Worm (Caenorhabditis elegans): ENCODE data around the gene sre-28.

Gene sre-28

DNA sequence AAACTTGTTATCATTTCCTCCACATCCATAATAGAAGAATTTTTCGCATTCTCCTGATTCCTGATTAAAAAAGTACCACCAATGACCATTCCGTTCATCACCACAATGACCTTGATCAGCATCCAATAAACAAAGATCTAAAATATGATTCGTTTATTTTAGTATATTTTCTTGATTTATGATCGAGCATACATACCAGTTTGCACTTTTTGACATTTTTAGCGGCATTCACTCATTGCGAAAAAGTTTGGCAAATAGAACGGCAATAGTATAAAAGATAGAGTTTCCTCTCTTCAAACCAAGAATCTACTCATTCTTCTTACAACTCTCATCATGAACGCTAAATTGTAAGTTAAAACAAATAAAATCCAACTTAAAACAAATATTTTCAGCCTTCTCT is 30.3 kb upstream of the sre-28 start, which contains the start of gene fipr-10:
Gene fipr-10 (plus strand): TSS at position 301 of the 400 bp plus-strand sequence.
- TF ChIP-seq gei-8 (GFP tag; optimal IDR thresholded peaks at IDR 0.05), result no peak
- TF ChIP-seq dmd-8 (GFP tag; IDR thresholded peaks at IDR 0.05), result no peak
- TF ChIP-seq skn-1 (tag; optimal IDR thresholded peaks at IDR 0.05), result no peak
- no peak for TF ChIP-seq dmd-6 (GFP tag; IDR thresholded peaks at IDR 0.05)
- TF ChIP-seq fkh-10 (GFP tag; optimal IDR thresholded peaks at IDR 0.05), result no peak
- no peak for TF ChIP-seq T26A8.4 (GFP tag; IDR thresholded peaks at IDR 0.05)
- TF ChIP-seq ces-1 (GFP tag; optimal IDR thresholded peaks at IDR 0.05), result no peak
- TF ChIP-seq nhr-48 (tag; optimal IDR thresholded peaks at IDR 0.05), result no peak
- no peak for TF ChIP-seq mdt-29 (GFP tag; IDR thresholded peaks at IDR 0.05)
- no peak for TF ChIP-seq zip-11 (GFP tag; IDR thresholded peaks at IDR 0.05)
- no peak for TF ChIP-seq tra-1 (GFP tag; IDR thresholded peaks at IDR 0.05)
- TF ChIP-seq mxl-2 (GFP tag; conservative IDR thresholded peaks at IDR 0.05), result no peak
- no peak for TF ChIP-seq ztf-7 (tag; optimal IDR thresholded peaks at IDR 0.05)
- TF ChIP-seq ceh-32 (tag; optimal IDR thresholded peaks at IDR 0.05; ENCODE audit: poor library complexity), result no peak
- TF ChIP-seq lir-3 (tag; optimal IDR thresholded peaks at IDR 0.05), result no peak
- no peak for TF ChIP-seq rbr-2 (tag; optimal IDR thresholded peaks at IDR 0.05)
- TF ChIP-seq lin-13 (GFP tag; optimal IDR thresholded peaks at IDR 0.05), result no peak
- TF ChIP-seq ceh-28 (tag; optimal IDR thresholded peaks at IDR 0.05), result no peak
- no peak for TF ChIP-seq php-3 (GFP tag; IDR thresholded peaks at IDR 0.05)
- no peak for TF ChIP-seq mep-1 (tag; optimal IDR thresholded peaks at IDR 0.05)

DNA sequence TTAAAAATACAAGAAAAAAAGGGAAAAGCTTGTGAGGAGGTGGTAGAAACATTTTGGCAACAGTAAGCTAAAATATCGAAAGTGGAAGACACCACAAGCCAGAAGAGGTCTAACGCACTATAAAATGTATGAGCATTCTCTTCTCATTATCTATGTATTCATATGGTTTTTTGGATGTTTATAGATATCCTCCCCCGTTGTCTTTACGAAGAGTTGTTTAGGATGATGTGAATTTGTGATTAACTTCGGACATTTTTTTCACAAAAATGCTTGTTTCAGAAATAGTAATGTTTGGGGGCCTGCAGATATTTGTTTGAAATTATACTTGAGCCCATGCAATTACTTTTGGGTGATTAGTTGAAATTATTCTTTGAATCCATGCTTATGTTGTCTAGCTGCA is 29.2 kb upstream of the sre-28 start, which contains the start of gene mec-9:
Gene mec-9 (minus strand): TSS at position 101 of the 400 bp plus-strand sequence.
- no peak for TF ChIP-seq lin-15B (tag; optimal IDR thresholded peaks at IDR 0.05)
- no peak for TF ChIP-seq mxl-2 (GFP tag; conservative IDR thresholded peaks at IDR 0.05)
- no peak for TF ChIP-seq pqm-1 (tag; optimal IDR thresholded peaks at IDR 0.05)
- no peak for TF ChIP-seq nhr-28 (tag; optimal IDR thresholded peaks at IDR 0.05)

ce11 chrV:9916665-9917064 is 27.5 kb upstream of the sre-28 start, which contains the start of gene C50H2.4:
Gene C50H2.4 (plus strand): TSS chrV:9916965.
- no peak for TF ChIP-seq ces-1 (GFP tag; optimal IDR thresholded peaks at IDR 0.05)
- TF ChIP-seq zag-1 (tag; optimal IDR thresholded peaks at IDR 0.05), result no peak
- TF ChIP-seq mdl-1 (tag; optimal IDR thresholded peaks at IDR 0.05), result no peak
- no peak for TF ChIP-seq ctbp-1 (GFP tag; IDR thresholded peaks at IDR 0.05)
- no peak for TF ChIP-seq unc-130 (GFP tag; optimal IDR thresholded peaks at IDR 0.05)
- no peak for TF ChIP-seq lin-15B (tag; optimal IDR thresholded peaks at IDR 0.05)
- no peak for TF ChIP-seq F37D6.2 (tag; optimal IDR thresholded peaks at IDR 0.05)
- TF ChIP-seq R02D3.7 (tag; optimal IDR thresholded peaks at IDR 0.05), result no peak
- TF ChIP-seq skn-1 (tag; optimal IDR thresholded peaks at IDR 0.05), result no peak

ce11 chrV:9918410-9918809 is 25.8 kb upstream of the sre-28 start, which contains the start of gene C50H2.5:
Gene C50H2.5 (plus strand): TSS chrV:9918710.
- TF ChIP-seq php-3 (GFP tag; IDR thresholded peaks at IDR 0.05) (no peak), F26F4.8 (GFP tag; conservative IDR thresholded peaks at IDR 0.05) (no peak), ceh-44 (GFP tag; IDR thresholded peaks at IDR 0.05) (no peak), dmd-6 (GFP tag; IDR thresholded peaks at IDR 0.05) (no peak), hif-1 (tag; optimal IDR thresholded peaks at IDR 0.05) (no peak), nhr-102 (tag; optimal IDR thresholded peaks at IDR 0.05) (no peak), T20F7.1 (GFP tag; optimal IDR thresholded peaks at IDR 0.05) (no peak), R02D3.7 (tag; optimal IDR thresholded peaks at IDR 0.05) (no peak), ctbp-1 (GFP tag; IDR thresholded peaks at IDR 0.05) (no peak), madf-5 (GFP tag; IDR thresholded peaks at IDR 0.05) (no peak), ZK337.2 (GFP tag; IDR thresholded peaks at IDR 0.05) (no peak), set-16 (GFP tag; IDR thresholded peaks at IDR 0.05) (no peak), mxl-2 (GFP tag; conservative IDR thresholded peaks at IDR 0.05) (no peak)

Data from whole organism, L4 larva.